Fruit fly (Drosophila melanogaster): ENCODE results near the gene Pgant4.

The Pgant4 gene

dm6 chr2L:3479697-3480442 is 7.5 kb downstream of the Pgant4 start (continued):
- TF ChIP-seq Optix (GFP tag; IDR thresholded peaks at IDR 0.05) = no peak
- TF ChIP-seq CG13296 (GFP tag; optimal IDR thresholded peaks at IDR 0.05) = no peak
- no peak for TF ChIP-seq CG3163 (GFP tag; optimal IDR thresholded peaks at IDR 0.05)
- TF ChIP-seq zen2 (GFP tag; IDR thresholded peaks at IDR 0.05; ENCODE audit: partially characterized antibody) = no peak
- TF ChIP-seq al (GFP tag; IDR thresholded peaks at IDR 0.05) = no peak
- peak; percentile 19 for TF ChIP-seq lab (GFP tag; optimal IDR thresholded peaks at IDR 0.05)
- TF ChIP-seq CG12236 (GFP tag; optimal IDR thresholded peaks at IDR 0.05) = no peak
- peak; percentile 38 for TF ChIP-seq Ets65A (GFP tag)
- TF ChIP-seq caup (GFP tag; optimal IDR thresholded peaks at IDR 0.05; ENCODE audit: severe bottlenecking) = no peak
- TF ChIP-seq Atf6 (GFP tag; IDR thresholded peaks at IDR 0.05) = peak; percentile 58
- no peak for TF ChIP-seq knrl (GFP tag; IDR thresholded peaks at IDR 0.05; ENCODE audit: partially characterized antibody)
- TF ChIP-seq CG16813 (GFP tag; IDR thresholded peaks at IDR 0.05; ENCODE audit: partially characterized antibody) = 0 out of 3 replicates have a peak, but pooled peaks have one; percentile 14
- no peak for TF ChIP-seq CG33557 (GFP tag; optimal IDR thresholded peaks at IDR 0.05)
- no peak for TF ChIP-seq CG9797 (GFP tag; optimal IDR thresholded peaks at IDR 0.05)
- no peak for TF ChIP-seq Oli (tag; optimal IDR thresholded peaks at IDR 0.05)
- TF ChIP-seq MTF-1 (GFP tag; optimal IDR thresholded peaks at IDR 0.05; ENCODE audit: borderline replicate concordance) = no peak
- no peak for TF ChIP-seq HLH3B (GFP tag; IDR thresholded peaks at IDR 0.05)
- no peak for TF ChIP-seq lola (GFP tag; optimal IDR thresholded peaks at IDR 0.05)
- peak; percentile 67 for TF ChIP-seq sens (GFP tag)
- no peak for TF ChIP-seq HmgZ (tag; optimal IDR thresholded peaks at IDR 0.05)
- no peak for TF ChIP-seq CG1832 (GFP tag; optimal IDR thresholded peaks at IDR 0.05)
- TF ChIP-seq NK7.1 (GFP tag; optimal IDR thresholded peaks at IDR 0.05) = no peak
- TF ChIP-seq lbe (GFP tag; optimal IDR thresholded peaks at IDR 0.05) = peak; percentile 19
- TF ChIP-seq chinmo (GFP tag; IDR thresholded peaks at IDR 0.05; ENCODE audit: partially characterized antibody) = peak; percentile 69; the same call in 1 of the 4 replicates
- TF ChIP-seq sd (tag; optimal IDR thresholded peaks at IDR 0.05) = peak; percentile 56
- no peak for TF ChIP-seq Drgx (GFP tag; IDR thresholded peaks at IDR 0.05)
- TF ChIP-seq CG14965 (GFP tag; optimal IDR thresholded peaks at IDR 0.05; ENCODE audit: borderline replicate concordance) = no peak
- no peak for TF ChIP-seq CHES-1-like (GFP tag; optimal IDR thresholded peaks at IDR 0.05)
- no peak for TF ChIP-seq Dref (GFP tag; IDR thresholded peaks at IDR 0.05)
- peak; percentile 67; the same call in 1 of the 2 replicates for TF ChIP-seq CG32767 (GFP tag; IDR thresholded peaks at IDR 0.05)
- TF ChIP-seq fru (optimal IDR thresholded peaks at IDR 0.05) = no peak
- peak; percentile 2 for TF ChIP-seq Vsx1 (GFP tag; optimal IDR thresholded peaks at IDR 0.05)
- TF ChIP-seq crp (GFP tag; optimal IDR thresholded peaks at IDR 0.05) = no peak
- peak; percentile 96 for TF ChIP-seq cwo (GFP tag; optimal IDR thresholded peaks at IDR 0.05)
- TF ChIP-seq odd (GFP tag; optimal IDR thresholded peaks at IDR 0.05) = peak; percentile 2
- no peak for TF ChIP-seq da (GFP tag; optimal IDR thresholded peaks at IDR 0.05)
- no peak for TF ChIP-seq D19B (GFP tag; optimal IDR thresholded peaks at IDR 0.05)
- TF ChIP-seq ttk (GFP tag; IDR thresholded peaks at IDR 0.05) = no peak
- no peak for TF ChIP-seq Stat92E (GFP tag; optimal IDR thresholded peaks at IDR 0.05)
- TF ChIP-seq NFAT (GFP tag; IDR thresholded peaks at IDR 0.05) = 0 out of 2 replicates have a peak, but pooled peaks have one; percentile 14
- no peak for TF ChIP-seq ssp (GFP tag; IDR thresholded peaks at IDR 0.05)
- no peak for TF ChIP-seq CG10462 (GFP tag; optimal IDR thresholded peaks at IDR 0.05)
- TF ChIP-seq Hr51 (GFP tag; optimal IDR thresholded peaks at IDR 0.05) = no peak
- TF ChIP-seq CG2712 (tag; optimal IDR thresholded peaks at IDR 0.05) = no peak
- no peak for TF ChIP-seq Usf (GFP tag; optimal IDR thresholded peaks at IDR 0.05)
- TF ChIP-seq CG8290 (GFP tag; optimal IDR thresholded peaks at IDR 0.05) = no peak
- no peak for TF ChIP-seq CG8290 (tag; optimal IDR thresholded peaks at IDR 0.05)
- TF ChIP-seq CG3995 (GFP tag; optimal IDR thresholded peaks at IDR 0.05) = no peak
- TF ChIP-seq chif (GFP tag; optimal IDR thresholded peaks at IDR 0.05) = no peak
